Worm (Caenorhabditis elegans) whole organism, L3 larva: Measurements from ENCODE around the gene camt-1.

Source experiments
- ZK546.5 ChIP-seq: sonication (generic microtip); optimal IDR thresholded peaks from 2 replicates; lab custom pipeline; 2017; ENCODE audit warnings: missing biosample characterization, missing genetic modification characterization
- lin-15B ChIP-seq: fragments of 150-350 bp; optimal IDR thresholded peaks from 2 replicates; lab custom pipeline; 2014; ENCODE audit warnings: missing biosample characterization, missing genetic modification characterization
- ztf-4 ChIP-seq: fragments of 150-350 bp; optimal IDR thresholded peaks from 2 replicates; lab custom pipeline; 2014; ENCODE audit warnings: missing biosample characterization, missing genetic modification characterization

- TF ChIP-seq lin-15B (tag; lab: Kevin White, UChicago) (no peak), ZK546.5 (no peak), ztf-4 (no peak)
Measured at ce11 chrII:4468897-4469459, 36.0 kb downstream of the camt-1 start.
